Worm (Caenorhabditis elegans): Measurements from ENCODE around the gene unc-64.

The unc-64 gene

DNA sequence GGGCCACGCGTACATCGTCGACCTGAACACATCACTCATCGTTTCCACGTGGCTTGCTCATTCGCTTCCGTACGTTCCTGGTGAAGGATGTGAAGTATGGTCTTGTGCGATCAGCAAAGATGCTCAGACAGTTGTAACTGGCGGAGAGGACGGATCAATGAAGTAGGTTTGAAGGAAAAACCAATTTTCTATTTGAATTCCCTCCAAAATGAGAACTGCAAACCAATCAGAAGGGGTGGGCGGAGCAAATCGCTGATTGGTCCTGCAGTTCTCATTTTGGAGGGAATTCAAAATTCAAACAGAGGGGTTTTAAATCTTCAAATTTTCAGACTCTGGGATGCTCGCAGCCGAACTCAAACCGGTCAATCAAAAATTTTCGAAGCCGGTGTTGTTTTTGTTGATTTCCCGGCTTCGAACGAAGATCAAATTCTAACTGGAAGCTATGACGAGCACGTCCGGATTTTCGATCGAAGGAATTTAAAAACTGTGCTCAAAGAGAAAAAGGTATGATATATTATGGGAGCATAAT, 40.4 kb downstream of the unc-64 start:
- no peak for TF ChIP-seq mes-4 (tag; optimal IDR thresholded peaks at IDR 0.05)
- no peak for TF ChIP-seq somi-1 (GFP tag; optimal IDR thresholded peaks at IDR 0.05)
- no peak for TF ChIP-seq akir-1 (GFP tag; optimal IDR thresholded peaks at IDR 0.05)
- no peak for TF ChIP-seq ztf-6 (GFP tag; IDR thresholded peaks at IDR 0.05)
- TF ChIP-seq F33H1.4 (GFP tag; IDR thresholded peaks at IDR 0.05) = no peak
- no peak for TF ChIP-seq mcd-1 (GFP tag; IDR thresholded peaks at IDR 0.05)
- no peak for TF ChIP-seq ets-4 (GFP tag; optimal IDR thresholded peaks at IDR 0.05)
- TF ChIP-seq madf-6 (GFP tag; IDR thresholded peaks at IDR 0.05) = no peak
- TF ChIP-seq B0261.1 (tag; optimal IDR thresholded peaks at IDR 0.05) = no peak
- no peak for TF ChIP-seq F52B5.7 (tag; optimal IDR thresholded peaks at IDR 0.05)
- TF ChIP-seq Y53F4B.3 (GFP tag; IDR thresholded peaks at IDR 0.05) = no peak
- no peak for TF ChIP-seq efl-1 (GFP tag; optimal IDR thresholded peaks at IDR 0.05)

DNA sequence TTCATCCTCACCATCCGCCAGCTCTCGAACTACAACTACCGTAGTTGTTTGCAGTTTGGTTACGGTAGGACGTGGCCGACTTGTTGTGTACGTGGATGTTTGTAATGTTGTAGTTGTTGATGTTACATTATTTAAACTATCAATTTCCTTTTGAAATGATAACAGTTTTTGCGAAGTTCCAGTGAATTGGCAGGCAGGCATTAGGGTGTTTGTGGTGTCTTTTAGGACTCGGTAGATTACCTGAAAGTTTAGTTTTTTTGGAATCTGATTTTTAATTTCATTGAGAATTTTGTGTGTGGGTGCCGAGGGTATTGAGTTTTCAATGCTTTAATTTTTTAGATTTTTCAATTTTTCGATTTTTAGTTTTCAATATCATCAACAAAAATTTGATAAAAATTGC, 45.5 kb downstream of the unc-64 start, which contains the start of gene F53A2.11:
F53A2.11 (minus strand) TSS at position 101 of the 400 bp plus-strand sequence.
- TF ChIP-seq T26A5.8 (tag; optimal IDR thresholded peaks at IDR 0.05) (no peak), bed-2 (GFP tag; IDR thresholded peaks at IDR 0.05) (no peak), nhr-179 (tag; optimal IDR thresholded peaks at IDR 0.05) (no peak), nhr-27 (tag; optimal IDR thresholded peaks at IDR 0.05) (no peak), snpc-1.3 (tag; optimal IDR thresholded peaks at IDR 0.05; ENCODE audit: insufficient read depth) (no peak), T07F8.4 (tag; optimal IDR thresholded peaks at IDR 0.05) (no peak), ceh-58 (GFP tag; IDR thresholded peaks at IDR 0.05) (no peak), ceh-100 (GFP tag; IDR thresholded peaks at IDR 0.05) (no peak), somi-1 (GFP tag; optimal IDR thresholded peaks at IDR 0.05) (no peak)

ce11 chrIII:13324739-13325138, 47.7 kb downstream of the unc-64 start, which contains the start of gene F53A2.1:
Gene F53A2.1, minus strand, starts transcription at chrIII:13324839.
- TF ChIP-seq snpc-1.1 (tag; optimal IDR thresholded peaks at IDR 0.05; ENCODE audit: insufficient read depth) = no peak
- TF ChIP-seq cebp-2 (GFP tag; IDR thresholded peaks at IDR 0.05) = no peak
- TF ChIP-seq dpl-1 (GFP tag; optimal IDR thresholded peaks at IDR 0.05) = no peak
- TF ChIP-seq lin-40 (tag; optimal IDR thresholded peaks at IDR 0.05) = no peak
- no peak for TF ChIP-seq nhr-80 (tag; optimal IDR thresholded peaks at IDR 0.05)
- TF ChIP-seq B0019.2 (GFP tag; conservative IDR thresholded peaks at IDR 0.05) = no peak
- no peak for TF ChIP-seq let-526 (GFP tag; IDR thresholded peaks at IDR 0.05)
- no peak for TF ChIP-seq nhr-27 (tag; optimal IDR thresholded peaks at IDR 0.05)
- no peak for TF ChIP-seq Y56A3A.18 (GFP tag; IDR thresholded peaks at IDR 0.05)
- TF ChIP-seq hsf-1 (GFP tag; IDR thresholded peaks at IDR 0.05) = no peak

- TF ChIP-seq let-526 (GFP tag; IDR thresholded peaks at IDR 0.05) (no peak), D2030.7 (GFP tag; IDR thresholded peaks at IDR 0.05) (no peak)
Observed at ce11 chrIII:13328911-13329310, 51.9 kb downstream of the unc-64 start.
